Worm (Caenorhabditis elegans) whole organism, early embryonic: ENCODE measurements around the gene arrd-10.

Experiments
- B0310.2 ChIP-seq: sonication (generic microtip); optimal IDR thresholded peaks from 2 replicates; lab custom pipeline; 2016; ENCODE audit warnings: mild to moderate bottlenecking, missing genetic modification characterization, missing compliant biosample characterization
- F13C5.2 ChIP-seq: sonication (generic microtip); optimal IDR thresholded peaks from 2 replicates; lab custom pipeline; 2017; ENCODE audit warnings: mild to moderate bottlenecking, missing genetic modification characterization, inconsistent platforms, missing compliant biosample characterization
- aly-1 ChIP-seq: sonication (generic microtip); optimal IDR thresholded peaks from 2 replicates; lab custom pipeline; 2016; ENCODE audit warnings: missing genetic modification characterization, missing compliant biosample characterization
- ama-1 ChIP-seq: fragments of 150-350 bp; optimal IDR thresholded peaks from 2 replicates; lab custom pipeline; 2014
- ceh-13 ChIP-seq: fragments of 200-800 bp; sonication (Bioruptor generic); optimal IDR thresholded peaks from 2 replicates; lab custom pipeline; 2018; ENCODE audit warnings: mild to moderate bottlenecking, missing genetic modification characterization, missing compliant biosample characterization
- ceh-36 ChIP-seq: sonication (generic microtip); optimal IDR thresholded peaks from 2 replicates; lab custom pipeline; 2016; ENCODE audit warnings: missing genetic modification characterization, inconsistent platforms, missing compliant biosample characterization
- ets-7 ChIP-seq: sonication (generic microtip); optimal IDR thresholded peaks from 2 replicates; lab custom pipeline; 2016; ENCODE audit warnings: missing genotype, missing genetic modification characterization, missing compliant biosample characterization
- flt-1 ChIP-seq: fragments of 200-800 bp; sonication (Bioruptor generic); IDR thresholded peaks from 2 replicates; pipeline ENCODE4 v1.3.6; 2022; ENCODE audit warnings: missing genetic modification characterization, missing compliant biosample characterization
- hmbx-1 ChIP-seq: sonication (generic microtip); optimal IDR thresholded peaks from 2 replicates; lab custom pipeline; 2016; ENCODE audit warnings: mild to moderate bottlenecking, missing genetic modification characterization, missing compliant biosample characterization
- hmg-4 ChIP-seq: fragments of 200-800 bp; sonication (Bioruptor generic); optimal IDR thresholded peaks from 2 replicates; lab custom pipeline; 2018; ENCODE audit warnings: mild to moderate bottlenecking, missing genetic modification characterization, missing compliant biosample characterization
- hnd-1 ChIP-seq: sonication (generic microtip); optimal IDR thresholded peaks from 2 replicates; lab custom pipeline; 2016; ENCODE audit warnings: missing genetic modification characterization, missing compliant biosample characterization
- pes-1 ChIP-seq: fragments of 200-800 bp; sonication (Bioruptor generic); IDR thresholded peaks from 2 replicates; pipeline ENCODE4 v1.3.6; 2022; ENCODE audit warnings: missing genetic modification reagents, missing genetic modification characterization, missing compliant biosample characterization
- scrt-1 ChIP-seq: fragments of 200-800 bp; sonication (Bioruptor generic); IDR thresholded peaks from 2 replicates; pipeline ENCODE4 v1.3.6; 2022; ENCODE audit warnings: missing genetic modification characterization, missing compliant biosample characterization
- sea-1 ChIP-seq: fragments of 200-800 bp; sonication (Bioruptor generic); conservative IDR thresholded peaks from 2 replicates; pipeline ENCODE4 v1.3.6; 2022; ENCODE audit warnings: missing genetic modification characterization, missing compliant biosample characterization
- tbx-11 ChIP-seq: fragments of 200-800 bp; sonication (Bioruptor generic); IDR thresholded peaks from 2 replicates; pipeline ENCODE4 v1.3.6; 2022; ENCODE audit warnings: missing genetic modification characterization, missing compliant biosample characterization
- tbx-37 ChIP-seq: fragments of 200-800 bp; sonication (Bioruptor generic); conservative IDR thresholded peaks from 2 replicates; pipeline ENCODE4 v1.3.6; 2022; ENCODE audit warnings: missing genetic modification reagents, missing genetic modification characterization, missing compliant biosample characterization
- tra-4 ChIP-seq: sonication (generic microtip); optimal IDR thresholded peaks from 2 replicates; lab custom pipeline; 2017; ENCODE audit warnings: missing genetic modification characterization, missing compliant biosample characterization

The arrd-10 gene

ce11 chrII:12925551-12925950, 14.3 kb upstream of the arrd-10 start, which contains the start of gene F58G1.8:
TSS of gene F58G1.8 (minus strand) at chrII:12925651.
- no peak for TF ChIP-seq sea-1 (GFP tag; lab: Robert Waterston, UW)
- no peak for TF ChIP-seq hmg-4 (GFP tag; lab: Kevin White, UChicago)
- no peak for TF ChIP-seq F13C5.2 (tag; lab: Kevin White, UChicago)
- TF ChIP-seq tra-4 (tag; lab: Kevin White, UChicago), result no peak
- no peak for TF ChIP-seq ama-1 (lab: Kevin White, UChicago)
- TF ChIP-seq flt-1 (GFP tag; lab: Robert Waterston, UW), result no peak
- no peak for TF ChIP-seq aly-1
- no peak for TF ChIP-seq pes-1 (GFP tag; lab: Robert Waterston, UW)
- no peak for TF ChIP-seq ets-7 (tag; lab: Kevin White, UChicago)
- no peak for TF ChIP-seq hmbx-1 (tag; lab: Kevin White, UChicago)
- no peak for TF ChIP-seq tbx-37 (GFP tag; lab: Robert Waterston, UW)
- no peak for TF ChIP-seq B0310.2

- TF ChIP-seq flt-1 (GFP tag; lab: Robert Waterston, UW) (no peak), B0310.2 (no peak), aly-1 (no peak), F13C5.2 (tag; lab: Kevin White, UChicago) (no peak), tra-4 (tag; lab: Kevin White, UChicago) (no peak), sea-1 (GFP tag; lab: Robert Waterston, UW) (no peak), ceh-13 (GFP tag; lab: Kevin White, UChicago) (no peak), pes-1 (GFP tag; lab: Robert Waterston, UW) (no peak), tbx-11 (GFP tag; lab: Robert Waterston, UW) (no peak), ama-1 (lab: Kevin White, UChicago) (no peak), ceh-36 (no peak), scrt-1 (GFP tag; lab: Robert Waterston, UW) (no peak), tbx-37 (GFP tag; lab: Robert Waterston, UW) (no peak), hmg-4 (GFP tag; lab: Kevin White, UChicago) (no peak), hmbx-1 (tag; lab: Kevin White, UChicago) (no peak), hnd-1 (no peak), ets-7 (tag; lab: Kevin White, UChicago) (no peak)
Measured at ce11 chrII:12928241-12928640, 11.7 kb upstream of the arrd-10 start, which contains the start of gene F58G1.3. TSS of gene F58G1.3 (minus strand) at chrII:12928341.

- TF ChIP-seq tbx-11 (GFP tag; lab: Robert Waterston, UW) (no peak), scrt-1 (GFP tag; lab: Robert Waterston, UW) (no peak), ets-7 (tag; lab: Kevin White, UChicago) (no peak), flt-1 (GFP tag; lab: Robert Waterston, UW) (no peak), sea-1 (GFP tag; lab: Robert Waterston, UW) (no peak), B0310.2 (no peak), aly-1 (no peak), tbx-37 (GFP tag; lab: Robert Waterston, UW) (no peak), hmbx-1 (tag; lab: Kevin White, UChicago) (no peak), F13C5.2 (tag; lab: Kevin White, UChicago) (no peak), hnd-1 (no peak), tra-4 (tag; lab: Kevin White, UChicago) (no peak), ceh-36 (no peak), ceh-13 (GFP tag; lab: Kevin White, UChicago) (no peak), ama-1 (lab: Kevin White, UChicago) (no peak), pes-1 (GFP tag; lab: Robert Waterston, UW) (no peak), hmg-4 (GFP tag; lab: Kevin White, UChicago) (no peak)
Measured at ce11 chrII:12930138-12930537, 9.8 kb upstream of the arrd-10 start.

ce11 chrII:12931456-12931923, 8.4 kb upstream of the arrd-10 start, which contains the start of gene dct-18:
TSS of gene dct-18 (plus strand) at chrII:12931873.
- TF ChIP-seq scrt-1 (GFP tag; lab: Robert Waterston, UW) (no peak), ceh-36 (no peak), B0310.2 (no peak), hmg-4 (GFP tag; lab: Kevin White, UChicago) (no peak), pes-1 (GFP tag; lab: Robert Waterston, UW) (no peak), hnd-1 (no peak), tbx-37 (GFP tag; lab: Robert Waterston, UW) (no peak), hmbx-1 (tag; lab: Kevin White, UChicago) (no peak), sea-1 (GFP tag; lab: Robert Waterston, UW) (no peak), flt-1 (GFP tag; lab: Robert Waterston, UW) (no peak), ets-7 (tag; lab: Kevin White, UChicago) (no peak), F13C5.2 (tag; lab: Kevin White, UChicago) (no peak), tra-4 (tag; lab: Kevin White, UChicago) (no peak), aly-1 (no peak), ceh-13 (GFP tag; lab: Kevin White, UChicago) (no peak), ama-1 (lab: Kevin White, UChicago) (no peak), tbx-11 (GFP tag; lab: Robert Waterston, UW) (no peak)

- no peak for TF ChIP-seq tra-4 (tag; lab: Kevin White, UChicago)
- TF ChIP-seq hnd-1, result no peak
- TF ChIP-seq tbx-37 (GFP tag; lab: Robert Waterston, UW), result no peak
- TF ChIP-seq flt-1 (GFP tag; lab: Robert Waterston, UW), result no peak
- TF ChIP-seq pes-1 (GFP tag; lab: Robert Waterston, UW), result no peak
Measured at ce11 chrII:12935259-12935658, 4.6 kb upstream of the arrd-10 start, which contains the start of gene lips-9. TSS of gene lips-9 (minus strand) at chrII:12935359.

ce11 chrII:12939161-12939560, 740 bp upstream of the arrd-10 start:
- TF ChIP-seq aly-1, result no peak
- TF ChIP-seq F13C5.2 (tag; lab: Kevin White, UChicago), result no peak

- TF ChIP-seq tbx-11 (GFP tag; lab: Robert Waterston, UW) (no peak), ets-7 (tag; lab: Kevin White, UChicago) (no peak), pes-1 (GFP tag; lab: Robert Waterston, UW) (no peak), aly-1 (no peak), B0310.2 (no peak), ceh-36 (no peak), hnd-1 (no peak), tra-4 (tag; lab: Kevin White, UChicago) (no peak)
Measured at ce11 chrII:12942496-12942895, 2.6 kb downstream of the arrd-10 start.
